Worm (Caenorhabditis elegans): ENCODE measurements around the gene gcy-20.

- TF ChIP-seq pqm-1 (tag; optimal IDR thresholded peaks at IDR 0.05) (no peak), nfya-1 (tag; optimal IDR thresholded peaks at IDR 0.05) (no peak), pha-4 (tag; optimal IDR thresholded peaks at IDR 0.05) (no peak), npax-4 (tag; optimal IDR thresholded peaks at IDR 0.05) (no peak), C38D4.7 (GFP tag; optimal IDR thresholded peaks at IDR 0.05) (no peak), lin-11 (tag; optimal IDR thresholded peaks at IDR 0.05) (no peak), unc-86 (tag; optimal IDR thresholded peaks at IDR 0.05) (no peak), ceh-9 (tag; optimal IDR thresholded peaks at IDR 0.05) (no peak), F13H6.1 (tag; optimal IDR thresholded peaks at IDR 0.05) (no peak), ceh-2 (tag; optimal IDR thresholded peaks at IDR 0.05) (no peak)
Measured at ce11 chrV:16285794-16286193, 32.2 kb upstream of the gcy-20 start, which contains the start of gene F28G4.4.

All from whole organism, late embryonic.